Worm (Caenorhabditis elegans) whole organism, L1 larva: ENCODE data around the gene nhr-235.

ENCODE experiments used
- lin-35 ChIP-seq, 2 experiments: fragments of 150-350 bp; optimal IDR thresholded peaks; 2 replicates each; lab custom pipeline; 2014; ENCODE audit warnings: missing biosample characterization in 2 of 2, missing genetic modification characterization in 2 of 2, missing genetic modification reagents in 2 of 2
- lsy-2 ChIP-seq, 2 experiments: fragments of 150-350 bp; optimal IDR thresholded peaks; 2 replicates each; lab custom pipeline; 2014; ENCODE audit warnings: missing biosample characterization in 2 of 2, missing genetic modification characterization in 2 of 2
- mef-2 ChIP-seq: fragments of 150-350 bp; optimal IDR thresholded peaks from 2 replicates; lab custom pipeline; 2014; ENCODE audit warnings: missing biosample characterization, missing genetic modification characterization

DNA sequence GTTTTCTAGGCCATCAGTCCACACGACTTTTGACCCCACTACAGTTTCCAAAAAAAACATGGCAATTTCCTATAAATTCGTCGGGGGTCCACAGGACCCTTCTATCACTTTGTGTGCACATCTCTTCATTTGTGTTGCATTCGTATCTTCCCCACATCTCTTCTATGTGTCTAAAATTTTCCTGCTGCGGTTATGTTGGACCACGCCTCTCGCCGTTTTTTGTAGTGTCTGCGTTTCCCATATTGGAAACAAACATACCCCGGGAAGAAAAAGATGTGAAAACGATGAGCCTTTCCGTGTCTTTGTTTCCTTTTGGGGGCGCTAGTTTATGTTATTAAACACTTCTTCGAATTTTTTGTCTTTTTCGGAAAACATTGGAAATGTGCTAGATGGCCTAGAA is 21.5 kb downstream of the nhr-235 start:
- TF ChIP-seq lin-35 (GFP tag; optimal IDR thresholded peaks at IDR 0.05; lab: Kevin White, UChicago) (no peak), lsy-2 (tag; optimal IDR thresholded peaks at IDR 0.05; lab: Kevin White, UChicago) (no peak), mef-2 (tag; lab: Kevin White, UChicago) (no peak)
